Fruit fly (Drosophila melanogaster) whole organism, embryonic: ENCODE measurements around the gene PGAP2.

Source experiments
- Aef1 ChIP-seq: fragments of 200-800 bp; sonication (Bioruptor generic); IDR thresholded peaks from 3 replicates; pipeline ENCODE4 v1.3.6; 2022; ENCODE audit warnings: missing biosample characterization, missing genetic modification characterization
- Asciz ChIP-seq: fragments of 200-800 bp; sonication (Bioruptor generic); optimal IDR thresholded peaks from 2 replicates; lab custom pipeline; 2017; ENCODE audit warnings: missing biosample characterization, mild to moderate bottlenecking, missing genetic modification characterization, missing genetic modification reagents
- BEAF-32 ChIP-seq: fragments of 200-800 bp; sonication (Bioruptor generic); optimal IDR thresholded peaks from 3 replicates; lab custom pipeline; 2017; ENCODE audit warnings: missing biosample characterization, missing genetic modification characterization, mild to moderate bottlenecking, moderate library complexity, missing genetic modification reagents
- C15 ChIP-seq: fragments of 200-800 bp; sonication (Bioruptor generic); IDR thresholded peaks from 3 replicates; pipeline ENCODE4 v1.3.6; 2022; ENCODE audit warnings: missing biosample characterization, missing genetic modification characterization
- CG10979 ChIP-seq: fragments of 200-800 bp; sonication (Bioruptor generic); optimal IDR thresholded peaks from 2 replicates; lab custom pipeline; 2018; ENCODE audit warnings: missing biosample characterization, mild to moderate bottlenecking, missing genetic modification characterization, moderate library complexity
- CG12769 ChIP-seq: fragments of 200-800 bp; sonication (Bioruptor generic); optimal IDR thresholded peaks from 2 replicates; lab custom pipeline; 2019; ENCODE audit warnings: missing biosample characterization, mild to moderate bottlenecking, missing genetic modification characterization, moderate library complexity
- CG14860 ChIP-seq: fragments of 200-800 bp; sonication (Bioruptor generic); IDR thresholded peaks from 3 replicates; pipeline ENCODE4 v1.3.6; 2022; ENCODE audit warnings: missing biosample characterization, missing genetic modification characterization; ENCODE audit not compliant: partially characterized antibody
- CG15269 ChIP-seq: fragments of 200-800 bp; sonication (Bioruptor generic); optimal IDR thresholded peaks from 2 replicates; lab custom pipeline; 2018; ENCODE audit warnings: missing biosample characterization, mild to moderate bottlenecking, missing genetic modification characterization, moderate library complexity
- CG16815 ChIP-seq: fragments of 200-800 bp; sonication (Bioruptor generic); optimal IDR thresholded peaks from 3 replicates; lab custom pipeline; 2017; ENCODE audit warnings: missing biosample characterization, mild to moderate bottlenecking, missing genetic modification characterization
- CG17361 ChIP-seq: fragments of 200-800 bp; sonication (Bioruptor generic); IDR thresholded peaks from 3 replicates; pipeline ENCODE4 v1.3.6; 2022; ENCODE audit warnings: missing biosample characterization, missing genetic modification characterization
- CG17802 ChIP-seq: fragments of 200-800 bp; sonication (Bioruptor generic); optimal IDR thresholded peaks from 2 replicates; lab custom pipeline; 2018; ENCODE audit warnings: missing biosample characterization, mild to moderate bottlenecking, missing genetic modification characterization, moderate library complexity
- CG18262 ChIP-seq: fragments of 200-800 bp; optimal IDR thresholded peaks from 3 replicates; lab custom pipeline; 2019; ENCODE audit warnings: missing biosample characterization, mild to moderate bottlenecking, missing genetic modification characterization, moderate library complexity
- CG2116 ChIP-seq: fragments of 200-800 bp; sonication (Bioruptor generic); optimal IDR thresholded peaks from 3 replicates; lab custom pipeline; 2018; ENCODE audit warnings: missing biosample characterization, mild to moderate bottlenecking, missing genetic modification characterization
- CG2120 ChIP-seq: fragments of 200-800 bp; sonication (Bioruptor generic); optimal IDR thresholded peaks from 3 replicates; lab custom pipeline; 2016; ENCODE audit warnings: missing biosample characterization, missing genetic modification characterization
- CG2202 ChIP-seq: fragments of 200-800 bp; sonication (Bioruptor generic); optimal IDR thresholded peaks from 2 replicates; lab custom pipeline; 2018; ENCODE audit warnings: missing biosample characterization, mild to moderate bottlenecking, missing genetic modification characterization
- CG2678 ChIP-seq: fragments of 200-800 bp; sonication (Bioruptor generic); optimal IDR thresholded peaks from 3 replicates; lab custom pipeline; 2019; ENCODE audit warnings: missing biosample characterization, mild to moderate bottlenecking, missing genetic modification characterization, moderate library complexity
- CG3281 ChIP-seq: fragments of 200-800 bp; sonication (Bioruptor generic); optimal IDR thresholded peaks from 3 replicates; lab custom pipeline; 2017; ENCODE audit warnings: missing biosample characterization, mild to moderate bottlenecking, missing genetic modification characterization
- CG5245 ChIP-seq: fragments of 200-800 bp; sonication (Bioruptor generic); optimal IDR thresholded peaks from 3 replicates; lab custom pipeline; 2016; ENCODE audit warnings: missing biosample characterization, missing genetic modification characterization
- CG6175 ChIP-seq: fragments of 200-800 bp; sonication (Bioruptor generic); IDR thresholded peaks from 3 replicates; pipeline ENCODE4 v1.3.6; 2022; ENCODE audit warnings: missing biosample characterization, missing genetic modification characterization
- CG6654 ChIP-seq: fragments of 200-800 bp; sonication (Bioruptor generic); optimal IDR thresholded peaks from 2 replicates; lab custom pipeline; 2017; ENCODE audit warnings: missing biosample characterization, mild to moderate bottlenecking, missing genetic modification characterization
- CG8359 ChIP-seq: fragments of 200-800 bp; sonication (Bioruptor generic); optimal IDR thresholded peaks from 2 replicates; lab custom pipeline; 2017; ENCODE audit warnings: missing biosample characterization, mild to moderate bottlenecking, missing genetic modification characterization, borderline replicate concordance
- CG8388 ChIP-seq: fragments of 200-800 bp; sonication (Bioruptor generic); optimal IDR thresholded peaks from 2 replicates; lab custom pipeline; 2019; ENCODE audit warnings: missing biosample characterization, mild to moderate bottlenecking, missing genetic modification characterization, moderate library complexity
- CG9437 ChIP-seq: fragments of 200-800 bp; sonication (Bioruptor generic); optimal IDR thresholded peaks from 2 replicates; lab custom pipeline; 2018; ENCODE audit warnings: missing biosample characterization, mild to moderate bottlenecking, missing genetic modification characterization
- Camta ChIP-seq: fragments of 200-800 bp; sonication (Bioruptor generic); optimal IDR thresholded peaks from 2 replicates; lab custom pipeline; 2016; ENCODE audit warnings: missing biosample characterization, missing genetic modification characterization
- E2f2 ChIP-seq: fragments of 200-800 bp; sonication (Bioruptor generic); IDR thresholded peaks from 2 replicates; pipeline ENCODE4 v1.3.6; 2022; ENCODE audit warnings: missing biosample characterization, missing genetic modification characterization
- Kr ChIP-seq: fragments of 200-800 bp; sonication (Bioruptor generic); optimal IDR thresholded peaks from 2 replicates; lab custom pipeline; 2017; ENCODE audit warnings: missing biosample characterization, mild to moderate bottlenecking, missing genetic modification characterization
- Meics ChIP-seq: fragments of 200-800 bp; sonication (Bioruptor generic); optimal IDR thresholded peaks from 2 replicates; lab custom pipeline; 2017; ENCODE audit warnings: missing biosample characterization, mild to moderate bottlenecking, missing genetic modification characterization
- Nf-YB ChIP-seq: fragments of 200-800 bp; sonication (Bioruptor generic); optimal IDR thresholded peaks from 3 replicates; lab custom pipeline; 2019; ENCODE audit warnings: missing biosample characterization, mild to moderate bottlenecking, missing genetic modification characterization, moderate library complexity
- Pdp1 ChIP-seq, 2 experiments: fragments of 200-800 bp; sonication (Bioruptor generic); optimal IDR thresholded peaks; 3 replicates each; lab custom pipeline; 2016; ENCODE audit warnings: missing biosample characterization in 2 of 2, missing genetic modification characterization in 2 of 2, mild to moderate bottlenecking in 1 of 2, moderate library complexity in 1 of 2
- Ptx1 ChIP-seq: fragments of 200-800 bp; sonication (Bioruptor generic); IDR thresholded peaks from 2 replicates; pipeline ENCODE4 v1.3.6; 2022; ENCODE audit warnings: missing biosample characterization, missing genetic modification characterization
- Rfx ChIP-seq: fragments of 200-800 bp; sonication (Bioruptor generic); IDR thresholded peaks from 2 replicates; pipeline ENCODE4 v1.3.6; 2022; ENCODE audit warnings: missing biosample characterization, missing genetic modification characterization
- Ssrp ChIP-seq: fragments of 200-800 bp; sonication (Bioruptor generic); optimal IDR thresholded peaks from 2 replicates; lab custom pipeline; 2018; ENCODE audit warnings: missing biosample characterization, mild to moderate bottlenecking, missing genetic modification characterization, moderate library complexity
- ara ChIP-seq: fragments of 200-800 bp; sonication (Bioruptor generic); IDR thresholded peaks from 2 replicates; pipeline ENCODE4 v1.3.6; 2022; ENCODE audit warnings: missing biosample characterization, missing genetic modification characterization
- bigmax ChIP-seq: fragments of 200-800 bp; sonication (Bioruptor generic); optimal IDR thresholded peaks from 2 replicates; lab custom pipeline; 2018; ENCODE audit warnings: missing biosample characterization, mild to moderate bottlenecking, missing genetic modification characterization
- chif ChIP-seq, 2 experiments: fragments of 200-800 bp; sonication (Bioruptor generic); optimal IDR thresholded peaks; 3 replicates each; lab custom pipeline; 2016; ENCODE audit warnings: missing biosample characterization in 2 of 2, missing genetic modification characterization in 2 of 2
- dpn ChIP-seq, 2 experiments: fragments of 200-800 bp; sonication (Bioruptor generic); optimal IDR thresholded peaks; 3 replicates each; lab custom pipeline; 2016; ENCODE audit warnings: missing biosample characterization in 2 of 2, missing genetic modification characterization in 2 of 2
- ftz-f1 ChIP-seq: fragments of 200-800 bp; sonication (Bioruptor generic); optimal IDR thresholded peaks from 2 replicates; lab custom pipeline; 2016; ENCODE audit warnings: missing biosample characterization, missing genetic modification characterization
- gem ChIP-seq: fragments of 200-800 bp; sonication (Bioruptor generic); optimal IDR thresholded peaks from 2 replicates; lab custom pipeline; 2019; ENCODE audit warnings: missing biosample characterization, mild to moderate bottlenecking, missing genetic modification characterization, moderate library complexity
- grau ChIP-seq: fragments of 200-800 bp; optimal IDR thresholded peaks from 3 replicates; lab custom pipeline; 2019; ENCODE audit warnings: missing biosample characterization, mild to moderate bottlenecking, missing genetic modification characterization, moderate library complexity
- ham ChIP-seq: fragments of 200-800 bp; sonication (Bioruptor generic); IDR thresholded peaks from 2 replicates; pipeline ENCODE4 v1.3.6; 2022; ENCODE audit warnings: missing biosample characterization, missing genetic modification characterization
- knrl ChIP-seq: fragments of 200-800 bp; sonication (Bioruptor generic); IDR thresholded peaks from 3 replicates; pipeline ENCODE4 v1.3.6; 2022; ENCODE audit warnings: missing biosample characterization, missing genetic modification characterization; ENCODE audit not compliant: partially characterized antibody
- nmo ChIP-seq: fragments of 200-800 bp; sonication (Bioruptor generic); optimal IDR thresholded peaks from 2 replicates; lab custom pipeline; 2018; ENCODE audit warnings: missing biosample characterization, mild to moderate bottlenecking, missing genetic modification characterization, moderate library complexity
- oc ChIP-seq: fragments of 200-800 bp; sonication (Bioruptor generic); optimal IDR thresholded peaks from 2 replicates; lab custom pipeline; 2018; ENCODE audit warnings: missing biosample characterization, mild to moderate bottlenecking, missing genetic modification characterization, moderate library complexity
- sd ChIP-seq: fragments of 200-800 bp; sonication (Bioruptor generic); optimal IDR thresholded peaks from 3 replicates; lab custom pipeline; 2018; ENCODE audit warnings: missing biosample characterization, mild to moderate bottlenecking, missing genetic modification characterization, moderate library complexity
- sens ChIP-seq: fragments of 200-800 bp; sonication (Bioruptor generic); peaks from one replicate; lab custom pipeline; 2016; ENCODE audit warnings: missing biosample characterization, missing genetic modification characterization
- tap ChIP-seq: fragments of 200-800 bp; optimal IDR thresholded peaks from 3 replicates; lab custom pipeline; 2019; ENCODE audit warnings: missing biosample characterization, mild to moderate bottlenecking, missing genetic modification characterization, moderate library complexity
- tio ChIP-seq: fragments of 200-800 bp; sonication (Bioruptor generic); optimal IDR thresholded peaks from 2 replicates; lab custom pipeline; 2017; ENCODE audit warnings: missing biosample characterization, missing genetic modification characterization, inconsistent platforms
- unpg ChIP-seq: fragments of 200-800 bp; sonication (Bioruptor generic); optimal IDR thresholded peaks from 3 replicates; lab custom pipeline; 2018; ENCODE audit warnings: missing biosample characterization, mild to moderate bottlenecking, missing genetic modification characterization, moderate library complexity

The PGAP2 gene

DNA sequence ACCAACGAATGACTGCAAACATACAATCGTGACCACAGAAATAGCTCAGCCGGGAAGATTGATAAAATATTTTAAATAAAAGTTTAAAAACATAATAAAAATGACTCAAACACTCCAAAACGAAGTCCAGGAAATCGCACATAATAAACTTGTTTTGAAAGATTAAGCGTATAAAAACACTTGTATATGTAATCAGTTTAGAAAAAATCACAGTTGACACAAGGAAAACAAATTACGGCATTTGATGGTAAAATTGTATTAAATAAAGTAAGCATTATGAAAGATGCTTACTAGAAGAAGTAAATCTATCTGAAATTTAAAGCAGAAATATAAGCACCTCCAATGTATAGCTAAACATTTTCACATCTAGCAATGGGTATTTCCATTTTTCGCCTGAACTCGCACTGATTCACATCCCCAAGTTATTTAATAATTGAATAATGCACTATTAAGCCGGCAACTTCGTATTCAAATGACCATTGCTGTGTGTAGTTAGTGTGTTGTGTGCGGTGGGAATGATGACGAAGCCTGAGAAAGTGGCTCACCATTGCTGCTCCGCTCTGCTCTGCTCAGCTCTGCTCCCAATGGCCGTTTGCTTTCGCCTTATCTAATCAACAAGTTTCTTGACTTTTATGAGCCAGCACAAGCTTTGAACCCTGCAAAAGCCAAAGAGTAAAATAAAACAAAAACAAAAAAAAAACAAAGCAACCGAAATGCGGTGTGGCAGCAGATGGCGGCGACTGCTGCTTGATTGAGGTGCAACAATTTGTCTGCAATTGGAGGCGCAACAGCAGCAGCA, 28.1 kb upstream of the PGAP2 start (continued):
- TF ChIP-seq Aef1 (no peak), CG18262 (peak; percentile 55), Asciz (GFP tag; lab: Kevin White, UChicago) (no peak), CG12769 (tag; lab: Kevin White, UChicago) (no peak), Nf-YB (peak; percentile 4), CG9437 (peak; percentile 32), CG8388 (GFP tag; lab: Kevin White, UChicago) (peak; percentile 22), C15 (GFP tag; lab: Robert Waterston, UW) (no peak), CG17802 (no peak), Camta (GFP tag; lab: Kevin White, UChicago) (no peak), knrl (GFP tag; lab: Robert Waterston, UW) (no peak), CG10979 (tag; lab: Kevin White, UChicago) (peak; percentile 4), Meics (GFP tag; lab: Kevin White, UChicago) (peak; percentile 21), dpn (GFP tag; optimal IDR thresholded peaks at IDR 0.05; lab: Kevin White, UChicago) (peak in 1 of 2 experiments; percentile 13), Pdp1 (GFP tag; optimal IDR thresholded peaks at IDR 0.05; lab: Kevin White, UChicago) (peak in 1 of 2 experiments; percentile 15), bigmax (GFP tag; lab: Kevin White, UChicago) (no peak), CG6654 (peak; percentile 1), CG14860 (GFP tag; lab: Robert Waterston, UW) (no peak), CG17361 (GFP tag; lab: Robert Waterston, UW) (peak; percentile 68; the same call in 2 of the 3 replicates), nmo (GFP tag; lab: Kevin White, UChicago) (peak; percentile 38), tio (no peak), BEAF-32 (no peak), gem (tag; lab: Kevin White, UChicago) (peak; percentile 41), CG6175 (GFP tag; lab: Robert Waterston, UW) (no peak), CG15269 (tag; lab: Kevin White, UChicago) (peak; percentile 14), ham (GFP tag; lab: Robert Waterston, UW) (no peak), sens (GFP tag; lab: Kevin White, UChicago) (peak; percentile 85), ara (GFP tag; lab: Robert Waterston, UW) (no peak), tap (tag; lab: Kevin White, UChicago) (no peak), Ptx1 (GFP tag; lab: Robert Waterston, UW) (0 out of 2 replicates have a peak, but pooled peaks have one; percentile 26), chif (GFP tag; optimal IDR thresholded peaks at IDR 0.05; lab: Kevin White, UChicago) (no peak), ftz-f1 (GFP tag; lab: Kevin White, UChicago) (no peak), grau (tag; lab: Kevin White, UChicago) (peak; percentile 10), sd (no peak), CG3281 (GFP tag; lab: Kevin White, UChicago) (peak; percentile 13), CG8359 (no peak), CG2116 (GFP tag; lab: Kevin White, UChicago) (no peak), E2f2 (GFP tag; lab: Robert Waterston, UW) (no peak), oc (tag; lab: Kevin White, UChicago) (no peak), CG2202 (no peak), CG5245 (GFP tag; lab: Kevin White, UChicago) (no peak), CG2678 (peak; percentile 36), Ssrp (tag; lab: Kevin White, UChicago) (peak; percentile 20), CG2120 (peak; percentile 12), unpg (GFP tag; lab: Kevin White, UChicago) (no peak), CG16815 (no peak), Rfx (no peak), Kr (no peak)
